Fruit fly (Drosophila melanogaster) whole organism, embryonic: ENCODE results near the gene GstD11.

Experiments used
- B-H1 ChIP-seq: fragments of 200-800 bp; sonication (Bioruptor generic); IDR thresholded peaks from 3 replicates; pipeline ENCODE4 v1.3.6; 2022; ENCODE audit warnings: missing biosample characterization, missing genetic modification characterization
- CG10267 ChIP-seq: fragments of 200-800 bp; sonication (Bioruptor generic); optimal IDR thresholded peaks from 2 replicates; lab custom pipeline; 2018; ENCODE audit warnings: missing biosample characterization, mild to moderate bottlenecking, missing genetic modification characterization, moderate library complexity
- CG11560 ChIP-seq: fragments of 200-800 bp; sonication (Bioruptor generic); IDR thresholded peaks from 3 replicates; pipeline ENCODE4 v1.3.6; 2022; ENCODE audit warnings: missing biosample characterization, missing genetic modification characterization
- CG14710 ChIP-seq: fragments of 200-800 bp; sonication (Bioruptor generic); optimal IDR thresholded peaks from 3 replicates; lab custom pipeline; 2019; ENCODE audit warnings: missing biosample characterization, mild to moderate bottlenecking, missing genetic modification characterization, moderate library complexity
- CG1603 ChIP-seq: fragments of 200-800 bp; sonication (Bioruptor generic); optimal IDR thresholded peaks from 2 replicates; lab custom pipeline; 2019; ENCODE audit warnings: missing biosample characterization, mild to moderate bottlenecking, missing genetic modification characterization, moderate library complexity
- CG17359 ChIP-seq: fragments of 200-800 bp; sonication (Bioruptor generic); optimal IDR thresholded peaks from 3 replicates; lab custom pipeline; 2018; ENCODE audit warnings: missing biosample characterization, mild to moderate bottlenecking, missing genetic modification characterization, moderate library complexity
- CG17361 ChIP-seq: fragments of 200-800 bp; sonication (Bioruptor generic); IDR thresholded peaks from 3 replicates; pipeline ENCODE4 v1.3.6; 2022; ENCODE audit warnings: missing biosample characterization, missing genetic modification characterization
- CG2712 ChIP-seq: fragments of 200-800 bp; optimal IDR thresholded peaks from 3 replicates; lab custom pipeline; 2019; ENCODE audit warnings: missing biosample characterization, mild to moderate bottlenecking, missing genetic modification characterization, moderate library complexity
- CG33557 ChIP-seq: fragments of 200-800 bp; sonication (Bioruptor generic); optimal IDR thresholded peaks from 2 replicates; lab custom pipeline; 2019; ENCODE audit warnings: missing biosample characterization, mild to moderate bottlenecking, missing genetic modification characterization, moderate library complexity
- CG34422 ChIP-seq: fragments of 200-800 bp; sonication (Bioruptor generic); IDR thresholded peaks from 3 replicates; pipeline ENCODE4 v1.3.6; 2022; ENCODE audit warnings: missing biosample characterization, missing genetic modification characterization
- CG4282 ChIP-seq: fragments of 200-800 bp; sonication (Bioruptor generic); optimal IDR thresholded peaks from 2 replicates; lab custom pipeline; 2016; ENCODE audit warnings: missing biosample characterization, missing genetic modification characterization
- CG43689 ChIP-seq: fragments of 200-800 bp; sonication (Bioruptor generic); IDR thresholded peaks from 2 replicates; pipeline ENCODE4 v1.3.6; 2022; ENCODE audit warnings: missing biosample characterization, missing genetic modification characterization
- CG5953 ChIP-seq: fragments of 200-800 bp; sonication (Bioruptor generic); IDR thresholded peaks from 2 replicates; pipeline ENCODE4 v1.3.6; 2022; ENCODE audit warnings: missing biosample characterization, missing genetic modification characterization
- CG7786 ChIP-seq: fragments of 200-800 bp; sonication (Bioruptor generic); optimal IDR thresholded peaks from 2 replicates; lab custom pipeline; 2016; ENCODE audit warnings: missing biosample characterization, missing genetic modification characterization
- Camta ChIP-seq: fragments of 200-800 bp; sonication (Bioruptor generic); optimal IDR thresholded peaks from 2 replicates; lab custom pipeline; 2016; ENCODE audit warnings: missing biosample characterization, missing genetic modification characterization
- Dip3 ChIP-seq: fragments of 200-800 bp; sonication (Bioruptor generic); optimal IDR thresholded peaks from 3 replicates; lab custom pipeline; 2016; ENCODE audit warnings: missing biosample characterization, missing genetic modification characterization
- Drgx ChIP-seq: fragments of 200-800 bp; sonication (Bioruptor generic); IDR thresholded peaks from 2 replicates; pipeline ENCODE4 v1.3.6; 2022; ENCODE audit warnings: missing biosample characterization, missing genetic modification characterization
- Ets65A ChIP-seq: fragments of 200-800 bp; sonication (Bioruptor generic); peaks from one replicate; lab custom pipeline; 2016; ENCODE audit warnings: missing biosample characterization, missing genetic modification characterization
- Gug ChIP-seq: fragments of 200-800 bp; sonication (Bioruptor generic); IDR thresholded peaks from 4 replicates; pipeline ENCODE4 v1.3.6; 2022; ENCODE audit warnings: missing biosample characterization, missing genetic modification characterization
- Hmr ChIP-seq: fragments of 200-800 bp; sonication (Bioruptor generic); optimal IDR thresholded peaks from 3 replicates; lab custom pipeline; 2017; ENCODE audit warnings: mild to moderate bottlenecking, missing biosample characterization, missing genetic modification reagents, missing genetic modification characterization
- Lhr ChIP-seq: fragments of 200-800 bp; sonication (Bioruptor generic); optimal IDR thresholded peaks from 3 replicates; lab custom pipeline; 2017; ENCODE audit warnings: mild to moderate bottlenecking, missing biosample characterization, missing genetic modification reagents, missing genetic modification characterization
- Lpt ChIP-seq: fragments of >200 bp; optimal IDR thresholded peaks from 2 replicates; lab custom pipeline; 2018; ENCODE audit warnings: missing biosample characterization, missing genetic modification characterization
- MBD-R2 ChIP-seq: fragments of 200-800 bp; sonication (Bioruptor generic); IDR thresholded peaks from 2 replicates; pipeline ENCODE4 v1.3.6; 2022; ENCODE audit warnings: missing biosample characterization, missing genetic modification characterization
- Meics ChIP-seq: fragments of 200-800 bp; sonication (Bioruptor generic); optimal IDR thresholded peaks from 2 replicates; lab custom pipeline; 2017; ENCODE audit warnings: missing biosample characterization, mild to moderate bottlenecking, missing genetic modification characterization
- Mes4 ChIP-seq: fragments of 200-800 bp; sonication (Bioruptor generic); optimal IDR thresholded peaks from 2 replicates; lab custom pipeline; 2016; ENCODE audit warnings: missing biosample characterization, missing genetic modification characterization
- NFAT ChIP-seq: fragments of 200-800 bp; sonication (Bioruptor generic); IDR thresholded peaks from 2 replicates; pipeline ENCODE4 v1.3.6; 2022; ENCODE audit warnings: missing biosample characterization, missing genetic modification characterization
- Ssrp ChIP-seq: fragments of 200-800 bp; sonication (Bioruptor generic); optimal IDR thresholded peaks from 2 replicates; lab custom pipeline; 2018; ENCODE audit warnings: missing biosample characterization, mild to moderate bottlenecking, missing genetic modification characterization, moderate library complexity
- Stat92E ChIP-seq, 3 experiments: fragments of >200 bp in 2 of 3; fragments of 200-800 bp in 1 of 3; sonication (Bioruptor generic) in 1 of 3; optimal IDR thresholded peaks; 2 replicates each; lab custom pipeline; 2017 to 2019; ENCODE audit warnings: missing biosample characterization in 3 of 3, missing genetic modification characterization in 3 of 3, mild to moderate bottlenecking in 1 of 3, moderate library complexity in 1 of 3
- Tbp ChIP-seq: fragments of >200 bp; optimal IDR thresholded peaks from 2 replicates; lab custom pipeline; 2018; ENCODE audit warnings: missing biosample characterization, missing genetic modification characterization
- YL-1 ChIP-seq: fragments of 200-800 bp; sonication (Bioruptor generic); optimal IDR thresholded peaks from 3 replicates; lab custom pipeline; 2017; ENCODE audit warnings: missing biosample characterization, mild to moderate bottlenecking, missing genetic modification characterization
- ac ChIP-seq: fragments of 200-800 bp; sonication (Bioruptor generic); optimal IDR thresholded peaks from 3 replicates; lab custom pipeline; 2017; ENCODE audit warnings: missing biosample characterization, mild to moderate bottlenecking, missing genetic modification characterization
- bigmax ChIP-seq: fragments of 200-800 bp; sonication (Bioruptor generic); optimal IDR thresholded peaks from 2 replicates; lab custom pipeline; 2018; ENCODE audit warnings: missing biosample characterization, mild to moderate bottlenecking, missing genetic modification characterization
- chif ChIP-seq, 2 experiments: fragments of 200-800 bp; sonication (Bioruptor generic); optimal IDR thresholded peaks; 3 replicates each; lab custom pipeline; 2016; ENCODE audit warnings: missing biosample characterization in 2 of 2, missing genetic modification characterization in 2 of 2
- dm ChIP-seq: fragments of 200-800 bp; sonication (Bioruptor generic); optimal IDR thresholded peaks from 3 replicates; lab custom pipeline; 2016; ENCODE audit warnings: missing biosample characterization, missing genetic modification characterization
- fd102C ChIP-seq: fragments of 200-800 bp; sonication (Bioruptor generic); optimal IDR thresholded peaks from 2 replicates; lab custom pipeline; 2018; ENCODE audit warnings: missing biosample characterization, mild to moderate bottlenecking, missing genetic modification characterization, moderate library complexity
- fu2 ChIP-seq: fragments of 200-800 bp; sonication (Bioruptor generic); optimal IDR thresholded peaks from 2 replicates; lab custom pipeline; 2016; ENCODE audit warnings: missing biosample characterization, missing genetic modification characterization
- gcm ChIP-seq: fragments of 200-800 bp; sonication (Bioruptor generic); optimal IDR thresholded peaks from 2 replicates; lab custom pipeline; 2019; ENCODE audit warnings: missing biosample characterization, mild to moderate bottlenecking, missing genetic modification characterization, moderate library complexity
- gem ChIP-seq: fragments of 200-800 bp; sonication (Bioruptor generic); optimal IDR thresholded peaks from 2 replicates; lab custom pipeline; 2019; ENCODE audit warnings: missing biosample characterization, mild to moderate bottlenecking, missing genetic modification characterization, moderate library complexity
- gfzf ChIP-seq: fragments of 200-800 bp; sonication (Bioruptor generic); optimal IDR thresholded peaks from 2 replicates; lab custom pipeline; 2016; ENCODE audit warnings: missing biosample characterization, mild to moderate bottlenecking, missing genetic modification characterization, moderate library complexity
- grn ChIP-seq: fragments of 200-800 bp; sonication (Bioruptor generic); optimal IDR thresholded peaks from 3 replicates; lab custom pipeline; 2017; ENCODE audit warnings: missing biosample characterization, missing genetic modification characterization
- hth ChIP-seq: fragments of >200 bp; optimal IDR thresholded peaks from 2 replicates; lab custom pipeline; 2017; ENCODE audit warnings: inconsistent platforms
- nmo ChIP-seq: fragments of 200-800 bp; sonication (Bioruptor generic); optimal IDR thresholded peaks from 2 replicates; lab custom pipeline; 2018; ENCODE audit warnings: missing biosample characterization, mild to moderate bottlenecking, missing genetic modification characterization, moderate library complexity
- phol ChIP-seq: fragments of 200-800 bp; sonication (Bioruptor generic); optimal IDR thresholded peaks from 3 replicates; lab custom pipeline; 2018; ENCODE audit warnings: missing biosample characterization, mild to moderate bottlenecking, missing genetic modification characterization, moderate library complexity
- prd ChIP-seq, 3 experiments: fragments of >200 bp in 2 of 3; fragments of 200-800 bp in 1 of 3; sonication (Bioruptor generic) in 1 of 3; optimal IDR thresholded peaks in 2 of 3; IDR thresholded peaks in 1 of 3; 2 replicates in 2 of 3; 3 replicates in 1 of 3; pipeline versions ENCODE4 v1.3.6 to Lab custom; 2017 to 2022; ENCODE audit warnings: missing biosample characterization in 1 of 3, missing genetic modification characterization in 1 of 3
- pum ChIP-seq: fragments of 200-800 bp; sonication (Bioruptor generic); optimal IDR thresholded peaks from 2 replicates; lab custom pipeline; 2016; ENCODE audit warnings: missing biosample characterization, missing genetic modification characterization
- run ChIP-seq: fragments of 200-800 bp; sonication (Bioruptor generic); optimal IDR thresholded peaks from 3 replicates; lab custom pipeline; 2018; ENCODE audit warnings: missing biosample characterization, mild to moderate bottlenecking, missing genetic modification characterization
- sens-2 ChIP-seq: fragments of 200-800 bp; sonication (Bioruptor generic); IDR thresholded peaks from 2 replicates; pipeline ENCODE4 v1.3.6; 2022; ENCODE audit warnings: missing biosample characterization, missing genetic modification characterization
- sug ChIP-seq: fragments of 200-800 bp; optimal IDR thresholded peaks from 2 replicates; lab custom pipeline; 2019; ENCODE audit warnings: missing biosample characterization, mild to moderate bottlenecking, missing genetic modification characterization, moderate library complexity
- toy ChIP-seq: fragments of 200-800 bp; sonication (Bioruptor generic); IDR thresholded peaks from 2 replicates; pipeline ENCODE4 v1.3.6; 2022; ENCODE audit warnings: missing biosample characterization, missing genetic modification characterization
- vfl ChIP-seq: fragments of 200-800 bp; sonication (Bioruptor generic); optimal IDR thresholded peaks from 2 replicates; lab custom pipeline; 2016; ENCODE audit warnings: missing biosample characterization, missing genetic modification characterization

Gene GstD11

DNA sequence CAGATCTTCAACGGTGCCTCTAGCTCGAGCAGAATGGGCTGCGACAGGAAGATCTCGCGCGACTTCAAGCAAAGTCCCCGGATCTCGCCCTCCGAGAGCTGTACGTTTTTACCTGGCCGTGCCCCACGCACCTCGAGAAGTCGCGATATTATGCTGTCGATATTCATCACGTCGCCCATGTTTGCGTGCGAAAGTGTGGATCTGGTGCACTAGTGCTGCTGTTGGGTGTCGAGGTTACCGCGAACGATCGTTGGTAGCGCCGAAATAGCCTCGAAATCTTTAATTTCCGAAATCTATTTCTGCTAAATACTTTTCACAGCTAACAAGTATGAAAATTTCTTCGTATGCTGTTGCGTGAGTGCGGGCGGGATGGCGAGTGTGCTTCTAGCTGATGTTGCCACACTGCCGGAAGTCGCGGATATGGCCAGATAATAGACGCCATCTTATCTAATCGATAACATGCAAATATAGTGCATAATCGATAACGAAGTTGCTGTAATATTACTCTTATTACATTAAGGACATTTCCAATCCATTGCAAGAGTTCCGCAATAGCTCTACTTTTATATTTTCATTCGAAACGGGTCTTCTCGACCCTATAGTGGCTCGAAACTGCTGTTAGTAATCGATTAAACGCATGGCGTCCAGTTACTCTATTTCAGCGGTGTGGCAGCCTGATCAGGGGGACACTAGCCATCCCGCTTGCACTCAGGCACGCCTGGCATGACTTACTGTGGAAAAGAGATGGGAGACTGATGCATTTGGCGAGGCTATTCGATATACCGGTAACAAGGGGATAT is 42.6 kb downstream of the GstD11 start, which contains the start of gene Pp1-87B (continued):
- TF ChIP-seq CG4282 (GFP tag; lab: Kevin White, UChicago) = no peak
- no peak for TF ChIP-seq Mes4 (GFP tag; lab: Kevin White, UChicago)
- peak; percentile 80 for TF ChIP-seq CG17361 (GFP tag; lab: Robert Waterston, UW)
- TF ChIP-seq Drgx (GFP tag; lab: Robert Waterston, UW) = no peak
- TF ChIP-seq fd102C (GFP tag; lab: Kevin White, UChicago) = no peak
- TF ChIP-seq MBD-R2 = no peak
- TF ChIP-seq YL-1 (GFP tag; lab: Kevin White, UChicago) = peak; percentile 86
- TF ChIP-seq CG17359 (tag; lab: Kevin White, UChicago) = no peak
- no peak for TF ChIP-seq sens-2 (GFP tag; lab: Robert Waterston, UW)
- peak; percentile 10 for TF ChIP-seq Dip3 (GFP tag; lab: Kevin White, UChicago)
- no peak for TF ChIP-seq ac
- no peak for TF ChIP-seq Lpt (GFP tag; lab: Kevin White, UChicago)
- peak; percentile 19 for TF ChIP-seq CG1603 (tag; lab: Kevin White, UChicago)
- peak; percentile 55 for TF ChIP-seq sug (tag; lab: Kevin White, UChicago)
- no peak for TF ChIP-seq CG5953 (GFP tag; lab: Robert Waterston, UW)
- peak; percentile 89 for TF ChIP-seq dm
- TF ChIP-seq run (tag; lab: Kevin White, UChicago) = no peak
- TF ChIP-seq Lhr (GFP tag; lab: Kevin White, UChicago) = peak; percentile 85
- peak; percentile 32 for TF ChIP-seq Hmr (GFP tag; lab: Kevin White, UChicago)
- TF ChIP-seq Stat92E (GFP tag; optimal IDR thresholded peaks at IDR 0.05; lab: Kevin White, UChicago) = peak in 1 of 3 experiments; percentile 16
- TF ChIP-seq Tbp (GFP tag; lab: Kevin White, UChicago) = peak; percentile 21
- no peak for TF ChIP-seq toy
- peak; percentile 17 for TF ChIP-seq gfzf (GFP tag; lab: Kevin White, UChicago)
- TF ChIP-seq bigmax (GFP tag; lab: Kevin White, UChicago) = no peak
- TF ChIP-seq CG2712 = peak; percentile 10
- no peak for TF ChIP-seq gem (tag; lab: Kevin White, UChicago)
- peak; percentile 2 for TF ChIP-seq CG7786 (GFP tag; lab: Kevin White, UChicago)
- TF ChIP-seq CG10267 (tag; lab: Kevin White, UChicago) = peak; percentile 16
- peak; percentile 76 for TF ChIP-seq CG14710 (tag; lab: Kevin White, UChicago)
- peak; percentile 100 for TF ChIP-seq phol (tag; lab: Kevin White, UChicago)
- TF ChIP-seq prd (optimal IDR thresholded peaks at IDR 0.05; lab: Kevin White, UChicago) = no peak
- peak; percentile 22; the same call in 1 of the 3 replicates for TF ChIP-seq prd (GFP tag; IDR thresholded peaks at IDR 0.05; lab: Robert Waterston, UW)
- no peak for TF ChIP-seq gcm
- TF ChIP-seq pum (GFP tag; lab: Kevin White, UChicago) = peak; percentile 37
- peak; percentile 89 for TF ChIP-seq Ets65A (GFP tag; lab: Kevin White, UChicago)
- TF ChIP-seq grn (GFP tag; lab: Kevin White, UChicago) = no peak
- TF ChIP-seq Camta (GFP tag; lab: Kevin White, UChicago) = peak; percentile 13
- no peak for TF ChIP-seq CG43689 (GFP tag; lab: Robert Waterston, UW)
- no peak for TF ChIP-seq NFAT (GFP tag; lab: Robert Waterston, UW)
- no peak for TF ChIP-seq Gug (GFP tag; lab: Robert Waterston, UW)
- TF ChIP-seq CG11560 (tag; lab: Robert Waterston, UW) = peak; percentile 100
- TF ChIP-seq chif (GFP tag; optimal IDR thresholded peaks at IDR 0.05; lab: Kevin White, UChicago) = peak in 1 of 2 experiments; percentile 1
- no peak for TF ChIP-seq fu2
- no peak for TF ChIP-seq vfl
- TF ChIP-seq hth (lab: Kevin White, UChicago) = no peak
- no peak for TF ChIP-seq B-H1
- TF ChIP-seq CG34422 = peak; percentile 31; the same call in 1 of the 3 replicates
- TF ChIP-seq nmo (GFP tag; lab: Kevin White, UChicago) = peak; percentile 72
- no peak for TF ChIP-seq Ssrp (tag; lab: Kevin White, UChicago)
- TF ChIP-seq CG33557 (GFP tag; lab: Kevin White, UChicago) = no peak
- TF ChIP-seq Meics = peak; percentile 56
